Fruit fly (Drosophila melanogaster) whole organism, embryonic: ENCODE data around the gene CG43980.

Experiments
- Abd-B ChIP-seq: fragments of 200-800 bp; sonication (Bioruptor generic); optimal IDR thresholded peaks from 2 replicates; lab custom pipeline; 2018; ENCODE audit warnings: missing biosample characterization, mild to moderate bottlenecking, missing genetic modification characterization, moderate library complexity
- B-H1 ChIP-seq: fragments of 200-800 bp; sonication (Bioruptor generic); IDR thresholded peaks from 3 replicates; pipeline ENCODE4 v1.3.6; 2022; ENCODE audit warnings: missing biosample characterization, missing genetic modification characterization
- Bteb2 ChIP-seq: fragments of 200-800 bp; sonication (Bioruptor generic); optimal IDR thresholded peaks from 2 replicates; lab custom pipeline; 2016; ENCODE audit warnings: missing biosample characterization, missing genetic modification characterization
- CG10654 ChIP-seq: fragments of 200-800 bp; sonication (Bioruptor generic); optimal IDR thresholded peaks from 2 replicates; lab custom pipeline; 2016; ENCODE audit warnings: missing biosample characterization, missing genetic modification characterization
- CG11085 ChIP-seq: fragments of 200-800 bp; sonication (Bioruptor generic); IDR thresholded peaks from 2 replicates; pipeline ENCODE4 v1.3.6; 2022; ENCODE audit warnings: missing biosample characterization, missing genetic modification characterization
- CG11504 ChIP-seq: fragments of 200-800 bp; sonication (Bioruptor generic); optimal IDR thresholded peaks from 3 replicates; lab custom pipeline; 2019; ENCODE audit warnings: missing biosample characterization, mild to moderate bottlenecking, missing genetic modification characterization, moderate library complexity
- CG12155 ChIP-seq: fragments of 200-800 bp; sonication (Bioruptor generic); optimal IDR thresholded peaks from 3 replicates; lab custom pipeline; 2016; ENCODE audit warnings: missing biosample characterization, missing genetic modification characterization
- CG15011 ChIP-seq: fragments of 200-800 bp; sonication (Bioruptor generic); optimal IDR thresholded peaks from 3 replicates; lab custom pipeline; 2018; ENCODE audit warnings: missing biosample characterization, mild to moderate bottlenecking, missing genetic modification characterization
- CG17328 ChIP-seq: fragments of 200-800 bp; sonication (Bioruptor generic); IDR thresholded peaks from 2 replicates; pipeline ENCODE4 v1.3.6; 2022; ENCODE audit warnings: missing biosample characterization, missing genetic modification characterization
- CG17385 ChIP-seq: fragments of 200-800 bp; sonication (Bioruptor generic); optimal IDR thresholded peaks from 3 replicates; lab custom pipeline; 2018; ENCODE audit warnings: missing biosample characterization, mild to moderate bottlenecking, missing genetic modification characterization
- CG18476 ChIP-seq: fragments of 200-800 bp; sonication (Bioruptor generic); optimal IDR thresholded peaks from 2 replicates; lab custom pipeline; 2016; ENCODE audit warnings: missing biosample characterization, mild to moderate bottlenecking, missing genetic modification characterization
- CG2202 ChIP-seq: fragments of 200-800 bp; sonication (Bioruptor generic); optimal IDR thresholded peaks from 2 replicates; lab custom pipeline; 2018; ENCODE audit warnings: missing biosample characterization, mild to moderate bottlenecking, missing genetic modification characterization
- CG2889 ChIP-seq: fragments of 200-800 bp; sonication (Bioruptor generic); IDR thresholded peaks from 3 replicates; pipeline ENCODE4 v1.3.6; 2022; ENCODE audit warnings: missing biosample characterization, missing genetic modification characterization
- CG32767 ChIP-seq: fragments of 200-800 bp; sonication (Bioruptor generic); IDR thresholded peaks from 2 replicates; pipeline ENCODE4 v1.3.6; 2022; ENCODE audit warnings: missing biosample characterization, missing genetic modification characterization
- CG3726 ChIP-seq: fragments of 200-800 bp; sonication (Bioruptor generic); IDR thresholded peaks from 3 replicates; pipeline ENCODE4, ENCODE4 v1.3.6; 2022; ENCODE audit warnings: missing biosample characterization, missing genetic modification characterization
- CG7786 ChIP-seq: fragments of 200-800 bp; sonication (Bioruptor generic); optimal IDR thresholded peaks from 2 replicates; lab custom pipeline; 2016; ENCODE audit warnings: missing biosample characterization, missing genetic modification characterization
- CG8089 ChIP-seq: fragments of 200-800 bp; sonication (Bioruptor generic); optimal IDR thresholded peaks from 3 replicates; lab custom pipeline; 2016; ENCODE audit warnings: missing biosample characterization, missing genetic modification characterization
- Chrac-16 ChIP-seq: fragments of 200-800 bp; sonication (Bioruptor generic); optimal IDR thresholded peaks from 3 replicates; lab custom pipeline; 2016; ENCODE audit warnings: missing biosample characterization, missing genetic modification characterization
- Dll ChIP-seq: fragments of 200-800 bp; sonication (Bioruptor generic); IDR thresholded peaks from 4 replicates; pipeline ENCODE4 v1.3.6; 2022; ENCODE audit warnings: missing biosample characterization, missing genetic modification characterization; ENCODE audit not compliant: partially characterized antibody
- Dp ChIP-seq: fragments of 200-800 bp; sonication (Bioruptor generic); optimal IDR thresholded peaks from 2 replicates; lab custom pipeline; 2018; ENCODE audit warnings: missing biosample characterization, mild to moderate bottlenecking, missing genetic modification characterization, moderate library complexity
- ERR ChIP-seq: fragments of 200-800 bp; sonication (Bioruptor generic); optimal IDR thresholded peaks from 2 replicates; lab custom pipeline; 2016; ENCODE audit warnings: missing biosample characterization, missing genetic modification characterization
- Elba2 ChIP-seq: fragments of 200-800 bp; sonication (Bioruptor generic); optimal IDR thresholded peaks from 3 replicates; lab custom pipeline; 2016; ENCODE audit warnings: missing biosample characterization, missing genetic modification characterization
- Fer3 ChIP-seq: fragments of 200-800 bp; sonication (Bioruptor generic); optimal IDR thresholded peaks from 2 replicates; lab custom pipeline; 2018; ENCODE audit warnings: missing biosample characterization, mild to moderate bottlenecking, missing genetic modification characterization, moderate library complexity
- MBD-R2 ChIP-seq: fragments of 200-800 bp; sonication (Bioruptor generic); IDR thresholded peaks from 2 replicates; pipeline ENCODE4 v1.3.6; 2022; ENCODE audit warnings: missing biosample characterization, missing genetic modification characterization
- Myb ChIP-seq: fragments of 200-800 bp; sonication (Bioruptor generic); optimal IDR thresholded peaks from 2 replicates; lab custom pipeline; 2016; ENCODE audit warnings: missing biosample characterization, missing genetic modification characterization
- NFAT ChIP-seq: fragments of 200-800 bp; sonication (Bioruptor generic); IDR thresholded peaks from 2 replicates; pipeline ENCODE4 v1.3.6; 2022; ENCODE audit warnings: missing biosample characterization, missing genetic modification characterization
- Nf-YB ChIP-seq: fragments of 200-800 bp; sonication (Bioruptor generic); optimal IDR thresholded peaks from 3 replicates; lab custom pipeline; 2019; ENCODE audit warnings: missing biosample characterization, mild to moderate bottlenecking, missing genetic modification characterization, moderate library complexity
- NfI ChIP-seq: fragments of 200-800 bp; sonication (Bioruptor generic); optimal IDR thresholded peaks from 3 replicates; lab custom pipeline; 2018; ENCODE audit warnings: missing biosample characterization, mild to moderate bottlenecking, missing genetic modification characterization, moderate library complexity
- Sry-δ ChIP-seq: fragments of 200-800 bp; sonication (Bioruptor generic); optimal IDR thresholded peaks from 2 replicates; lab custom pipeline; 2016; ENCODE audit warnings: missing biosample characterization, missing genetic modification characterization
- Xrp1 ChIP-seq: fragments of 200-800 bp; sonication (Bioruptor generic); IDR thresholded peaks from 2 replicates; pipeline ENCODE4 v1.3.6; 2022; ENCODE audit warnings: missing biosample characterization, missing genetic modification characterization
- ac ChIP-seq: fragments of 200-800 bp; sonication (Bioruptor generic); optimal IDR thresholded peaks from 3 replicates; lab custom pipeline; 2017; ENCODE audit warnings: missing biosample characterization, mild to moderate bottlenecking, missing genetic modification characterization
- bbx ChIP-seq: fragments of 200-800 bp; sonication (Bioruptor generic); IDR thresholded peaks from 2 replicates; pipeline ENCODE4 v1.3.6; 2022; ENCODE audit warnings: missing biosample characterization, missing genetic modification characterization; ENCODE audit not compliant: partially characterized antibody
- crol ChIP-seq: fragments of 200-800 bp; sonication (Bioruptor generic); IDR thresholded peaks from 2 replicates; pipeline ENCODE4 v1.3.6; 2022; ENCODE audit warnings: missing biosample characterization, missing genetic modification characterization
- disco-r ChIP-seq: fragments of 200-800 bp; sonication (Bioruptor generic); optimal IDR thresholded peaks from 2 replicates; lab custom pipeline; 2016; ENCODE audit warnings: missing biosample characterization, missing genetic modification characterization
- ems ChIP-seq: fragments of 200-800 bp; sonication (Bioruptor generic); optimal IDR thresholded peaks from 3 replicates; lab custom pipeline; 2016; ENCODE audit warnings: missing biosample characterization, missing genetic modification characterization
- grau ChIP-seq: fragments of 200-800 bp; optimal IDR thresholded peaks from 3 replicates; lab custom pipeline; 2019; ENCODE audit warnings: missing biosample characterization, mild to moderate bottlenecking, missing genetic modification characterization, moderate library complexity
- insv ChIP-seq, 2 experiments: fragments of 200-800 bp; sonication (Bioruptor generic); optimal IDR thresholded peaks; 3 replicates each; lab custom pipeline; 2016 to 2018; ENCODE audit warnings: missing biosample characterization in 2 of 2, missing genetic modification characterization in 2 of 2
- jigr1 ChIP-seq: fragments of 200-800 bp; sonication (Bioruptor generic); IDR thresholded peaks from 3 replicates; pipeline ENCODE4 v1.3.6; 2022; ENCODE audit warnings: missing biosample characterization, missing genetic modification characterization
- jumu ChIP-seq: fragments of 200-800 bp; sonication (Bioruptor generic); optimal IDR thresholded peaks from 3 replicates; lab custom pipeline; 2016; ENCODE audit warnings: missing biosample characterization, missing genetic modification characterization
- ken ChIP-seq: fragments of 200-800 bp; sonication (Bioruptor generic); IDR thresholded peaks from 3 replicates; pipeline ENCODE4 v1.3.6; 2022; ENCODE audit warnings: missing biosample characterization, missing genetic modification characterization
- nerfin-2 ChIP-seq: fragments of 200-800 bp; sonication (Bioruptor generic); IDR thresholded peaks from 2 replicates; pipeline ENCODE4 v1.3.6; 2022; ENCODE audit warnings: missing biosample characterization, missing genetic modification characterization; ENCODE audit not compliant: partially characterized antibody
- otp ChIP-seq: fragments of 200-800 bp; sonication (Bioruptor generic); IDR thresholded peaks from 3 replicates; pipeline ENCODE4, ENCODE4 v1.3.6; 2022; ENCODE audit warnings: missing biosample characterization, missing genetic modification characterization
- peb ChIP-seq: fragments of 200-800 bp; sonication (Bioruptor generic); IDR thresholded peaks from 2 replicates; pipeline ENCODE4 v1.3.6; 2022; ENCODE audit warnings: missing biosample characterization, missing genetic modification characterization
- prd ChIP-seq, 3 experiments: fragments of >200 bp in 2 of 3; fragments of 200-800 bp in 1 of 3; sonication (Bioruptor generic) in 1 of 3; optimal IDR thresholded peaks in 2 of 3; IDR thresholded peaks in 1 of 3; 2 replicates in 2 of 3; 3 replicates in 1 of 3; pipeline versions ENCODE4 v1.3.6 to Lab custom; 2017 to 2022; ENCODE audit warnings: missing biosample characterization in 1 of 3, missing genetic modification characterization in 1 of 3
- repo ChIP-seq: fragments of 200-800 bp; sonication (Bioruptor generic); optimal IDR thresholded peaks from 2 replicates; lab custom pipeline; 2016; ENCODE audit warnings: missing biosample characterization, missing genetic modification characterization
- sob ChIP-seq: fragments of 200-800 bp; sonication (Bioruptor generic); IDR thresholded peaks from 2 replicates; pipeline ENCODE4 v1.3.6; 2022; ENCODE audit warnings: missing biosample characterization, missing genetic modification characterization
- stc ChIP-seq: fragments of 200-800 bp; sonication (Bioruptor generic); IDR thresholded peaks from 2 replicates; pipeline ENCODE4 v1.3.6; 2022; ENCODE audit warnings: missing biosample characterization, missing genetic modification characterization
- tio ChIP-seq: fragments of 200-800 bp; sonication (Bioruptor generic); optimal IDR thresholded peaks from 2 replicates; lab custom pipeline; 2017; ENCODE audit warnings: missing biosample characterization, missing genetic modification characterization, inconsistent platforms
- trem ChIP-seq: fragments of 200-800 bp; optimal IDR thresholded peaks from 3 replicates; lab custom pipeline; 2019; ENCODE audit warnings: missing biosample characterization, mild to moderate bottlenecking, missing genetic modification characterization, moderate library complexity
- zen2 ChIP-seq: fragments of 200-800 bp; sonication (Bioruptor generic); IDR thresholded peaks from 3 replicates; pipeline ENCODE4 v1.3.6; 2022; ENCODE audit warnings: missing biosample characterization, missing genetic modification characterization; ENCODE audit not compliant: partially characterized antibody

CG43980 gene

dm6 chr3L:21679687-21680086, 34.9 kb downstream of the CG43980 start, which contains the start of the genes Als2 and CG11248 (continued):
- TF ChIP-seq stc (GFP tag; lab: Robert Waterston, UW), result 0 out of 2 replicates have a peak, but pooled peaks have one; percentile 22
- no peak for TF ChIP-seq disco-r
- no peak for TF ChIP-seq CG2889 (GFP tag; lab: Robert Waterston, UW)
- no peak for TF ChIP-seq nerfin-2 (GFP tag; lab: Robert Waterston, UW)
- TF ChIP-seq ken (GFP tag; lab: Robert Waterston, UW), result peak; percentile 67; the same call in 1 of the 3 replicates
- peak; percentile 45; the same call in 1 of the 2 replicates for TF ChIP-seq CG17328 (GFP tag; lab: Robert Waterston, UW)
- peak; percentile 4 for TF ChIP-seq Myb (GFP tag; lab: Kevin White, UChicago)
- TF ChIP-seq jigr1 (GFP tag; lab: Robert Waterston, UW), result no peak
- peak; percentile 41; the same call in 1 of the 2 replicates for TF ChIP-seq peb
- no peak for TF ChIP-seq Fer3
- peak; percentile 41; the same call in 1 of the 4 replicates for TF ChIP-seq Dll (GFP tag; lab: Robert Waterston, UW)
- no peak for TF ChIP-seq bbx (GFP tag; lab: Robert Waterston, UW)
- peak; percentile 72 for TF ChIP-seq trem (tag; lab: Kevin White, UChicago)
- TF ChIP-seq ems (GFP tag; lab: Kevin White, UChicago), result peak; percentile 56
- peak; percentile 73 for TF ChIP-seq Bteb2 (GFP tag; lab: Kevin White, UChicago)
- TF ChIP-seq CG3726, result peak; percentile 70; the same call in 2 of the 3 replicates
- no peak for TF ChIP-seq zen2 (GFP tag; lab: Robert Waterston, UW)
- TF ChIP-seq sob (GFP tag; lab: Robert Waterston, UW), result peak; percentile 74
- peak; percentile 74 for TF ChIP-seq MBD-R2 (GFP tag; lab: Robert Waterston, UW)
- TF ChIP-seq Dp, result no peak
- no peak for TF ChIP-seq ac (GFP tag; lab: Kevin White, UChicago)
- TF ChIP-seq NfI (GFP tag; lab: Kevin White, UChicago), result peak; percentile 66
- TF ChIP-seq ERR (GFP tag; lab: Kevin White, UChicago), result peak; percentile 18
- TF ChIP-seq CG17385 (GFP tag; lab: Kevin White, UChicago), result peak; percentile 60
- no peak for TF ChIP-seq crol (GFP tag; lab: Robert Waterston, UW)
- TF ChIP-seq CG11504 (tag; lab: Kevin White, UChicago), result no peak
- peak; percentile 45 for TF ChIP-seq CG8089
- TF ChIP-seq Xrp1 (GFP tag; lab: Robert Waterston, UW), result peak; percentile 77; the same call in 1 of the 2 replicates
- no peak for TF ChIP-seq tio (GFP tag; lab: Kevin White, UChicago)
- peak; percentile 58 for TF ChIP-seq CG18476 (GFP tag; lab: Kevin White, UChicago)
- peak; percentile 81 to 96 for TF ChIP-seq insv (GFP tag; optimal IDR thresholded peaks at IDR 0.05; lab: Kevin White, UChicago)
- TF ChIP-seq CG7786 (GFP tag; lab: Kevin White, UChicago), result peak; percentile 66
- TF ChIP-seq CG32767 (GFP tag; lab: Robert Waterston, UW), result 0 out of 2 replicates have a peak, but pooled peaks have one; percentile 40
- TF ChIP-seq otp (GFP tag; lab: Robert Waterston, UW), result peak; percentile 34; the same call in 1 of the 3 replicates
- TF ChIP-seq Elba2, result peak; percentile 99
- TF ChIP-seq CG2202 (tag; lab: Kevin White, UChicago), result peak; percentile 23
- TF ChIP-seq repo (GFP tag; lab: Kevin White, UChicago), result peak; percentile 23
- peak; percentile 50 for TF ChIP-seq NFAT (GFP tag; lab: Robert Waterston, UW)
- no peak for TF ChIP-seq CG12155 (GFP tag; lab: Kevin White, UChicago)
- peak; percentile 85 for TF ChIP-seq Abd-B (GFP tag; lab: Kevin White, UChicago)
- no peak for TF ChIP-seq CG11085 (GFP tag; lab: Robert Waterston, UW)
- no peak for TF ChIP-seq prd (optimal IDR thresholded peaks at IDR 0.05; lab: Kevin White, UChicago)
- peak; percentile 84 for TF ChIP-seq prd (GFP tag; IDR thresholded peaks at IDR 0.05; lab: Robert Waterston, UW)
- TF ChIP-seq Chrac-16 (GFP tag; lab: Kevin White, UChicago), result peak; percentile 70
- peak; percentile 66 for TF ChIP-seq CG10654 (GFP tag; lab: Kevin White, UChicago)
- peak; percentile 43; the same call in 2 of the 3 replicates for TF ChIP-seq B-H1 (GFP tag; lab: Robert Waterston, UW)
- peak; percentile 60 for TF ChIP-seq Sry-δ (GFP tag; lab: Kevin White, UChicago)
- TF ChIP-seq Nf-YB (GFP tag; lab: Kevin White, UChicago), result peak; percentile 29
- peak; percentile 83 for TF ChIP-seq grau (tag; lab: Kevin White, UChicago)
- TF ChIP-seq CG15011 (GFP tag; lab: Kevin White, UChicago), result no peak
- peak; percentile 60 for TF ChIP-seq jumu (GFP tag; lab: Kevin White, UChicago)
